Fruit fly (Drosophila melanogaster): ENCODE measurements around the gene CG42337.

Gene CG42337

DNA sequence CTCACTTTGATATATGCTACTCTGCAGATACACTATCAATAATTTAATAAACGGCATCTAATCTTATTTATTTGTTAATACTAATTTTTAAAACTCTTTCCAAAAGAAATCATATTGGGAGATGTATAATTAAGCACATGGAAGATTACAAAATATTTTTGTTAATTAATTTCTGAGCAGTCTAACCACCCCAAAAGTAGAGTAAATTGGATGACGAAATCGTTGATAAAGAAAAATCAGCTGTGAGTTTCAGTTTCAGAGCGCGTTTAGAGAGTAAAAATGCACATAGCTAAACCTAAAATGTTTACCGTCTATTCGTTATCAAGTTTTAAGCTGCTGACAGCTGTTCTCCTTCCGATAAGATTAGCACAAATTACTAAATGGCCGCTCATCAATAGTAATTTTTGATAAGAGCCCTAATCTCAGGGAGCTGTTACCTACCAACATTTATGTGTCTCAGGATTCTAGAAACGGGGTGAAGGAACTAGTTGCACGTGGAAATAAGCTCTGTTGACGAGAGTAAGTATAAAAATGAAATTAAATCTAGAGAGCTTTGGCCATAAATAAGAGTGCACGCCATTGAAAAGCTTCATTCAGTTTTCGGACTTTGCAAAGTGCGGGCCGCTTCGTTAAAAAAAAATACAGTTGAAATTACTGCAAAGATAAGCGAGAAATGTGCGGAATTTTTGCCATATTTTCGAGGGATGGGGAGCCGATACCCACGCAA is 20.5 kb downstream of the CG42337 start, which contains the start of the genes chb and AsnS (continued):
- peak; percentile 91 for TF ChIP-seq ci (GFP tag; IDR thresholded peaks at IDR 0.05)
- TF ChIP-seq Dbx (GFP tag; IDR thresholded peaks at IDR 0.05): peak; percentile 88
- peak; percentile 87 for TF ChIP-seq gce (GFP tag; IDR thresholded peaks at IDR 0.05)
- TF ChIP-seq zfh1 (GFP tag; IDR thresholded peaks at IDR 0.05): peak; percentile 92
- TF ChIP-seq CkIIα-i1 (GFP tag; IDR thresholded peaks at IDR 0.05): peak; percentile 44; the same call in 1 of the 2 replicates
- peak; percentile 81 for TF ChIP-seq CG14050 (GFP tag; IDR thresholded peaks at IDR 0.05)
- TF ChIP-seq pnt (GFP tag; optimal IDR thresholded peaks at IDR 0.05): peak; percentile 51
- peak; percentile 77 for TF ChIP-seq Hand (GFP tag; optimal IDR thresholded peaks at IDR 0.05)
- peak; percentile 86 for TF ChIP-seq Xbp1 (GFP tag; optimal IDR thresholded peaks at IDR 0.05)
- TF ChIP-seq Dp (GFP tag; optimal IDR thresholded peaks at IDR 0.05): no peak
- peak; percentile 79 for TF ChIP-seq trem (tag; optimal IDR thresholded peaks at IDR 0.05)
- peak; percentile 96 for TF ChIP-seq stc (GFP tag; IDR thresholded peaks at IDR 0.05)
- peak; percentile 83 for TF ChIP-seq caup (GFP tag; optimal IDR thresholded peaks at IDR 0.05; ENCODE audit: severe bottlenecking)
- peak; percentile 94 for TF ChIP-seq CG14441 (GFP tag; IDR thresholded peaks at IDR 0.05)
- TF ChIP-seq Awh (GFP tag; IDR thresholded peaks at IDR 0.05): peak; percentile 95
- no peak for TF ChIP-seq sna (GFP tag; IDR thresholded peaks at IDR 0.05; ENCODE audit: partially characterized antibody)
- peak; percentile 91 for TF ChIP-seq H15 (GFP tag; IDR thresholded peaks at IDR 0.05)
- TF ChIP-seq BEAF-32 (GFP tag; optimal IDR thresholded peaks at IDR 0.05): no peak
- peak; percentile 94 for TF ChIP-seq CoRest (tag; optimal IDR thresholded peaks at IDR 0.05)
- TF ChIP-seq CG17802 (tag; optimal IDR thresholded peaks at IDR 0.05): peak; percentile 62
- TF ChIP-seq E2f2 (GFP tag; IDR thresholded peaks at IDR 0.05): peak; percentile 72
- peak; percentile 51 for TF ChIP-seq CG15601 (tag; optimal IDR thresholded peaks at IDR 0.05)
- peak; percentile 75 for TF ChIP-seq CG16815 (GFP tag; optimal IDR thresholded peaks at IDR 0.05)
- TF ChIP-seq Hmr (GFP tag; optimal IDR thresholded peaks at IDR 0.05): peak; percentile 88
- TF ChIP-seq Gsc (GFP tag; IDR thresholded peaks at IDR 0.05): peak; percentile 50
- TF ChIP-seq wek (GFP tag; optimal IDR thresholded peaks at IDR 0.05): no peak
- TF ChIP-seq B-H2 (GFP tag; optimal IDR thresholded peaks at IDR 0.05): no peak
- TF ChIP-seq oc (tag; optimal IDR thresholded peaks at IDR 0.05): peak; percentile 92
- TF ChIP-seq CG3281 (GFP tag; optimal IDR thresholded peaks at IDR 0.05): peak; percentile 89
- peak; percentile 80 for TF ChIP-seq BtbVII (GFP tag; optimal IDR thresholded peaks at IDR 0.05)
- no peak for TF ChIP-seq Dref (GFP tag; IDR thresholded peaks at IDR 0.05)
- TF ChIP-seq so (GFP tag; IDR thresholded peaks at IDR 0.05): peak; percentile 87
- TF ChIP-seq CG7839 (tag; optimal IDR thresholded peaks at IDR 0.05): peak; percentile 93
- no peak for TF ChIP-seq stwl (tag; optimal IDR thresholded peaks at IDR 0.05)
- peak; percentile 80 for TF ChIP-seq dimm (GFP tag; IDR thresholded peaks at IDR 0.05)
- peak; percentile 50 for TF ChIP-seq gro (GFP tag; optimal IDR thresholded peaks at IDR 0.05)
- TF ChIP-seq ERR (GFP tag; optimal IDR thresholded peaks at IDR 0.05): peak; percentile 36
- no peak for TF ChIP-seq cg (GFP tag; optimal IDR thresholded peaks at IDR 0.05)
- peak; percentile 89 for TF ChIP-seq esg (GFP tag; conservative IDR thresholded peaks at IDR 0.05)
- peak; percentile 96 for TF ChIP-seq CG32532 (GFP tag; IDR thresholded peaks at IDR 0.05)

DNA sequence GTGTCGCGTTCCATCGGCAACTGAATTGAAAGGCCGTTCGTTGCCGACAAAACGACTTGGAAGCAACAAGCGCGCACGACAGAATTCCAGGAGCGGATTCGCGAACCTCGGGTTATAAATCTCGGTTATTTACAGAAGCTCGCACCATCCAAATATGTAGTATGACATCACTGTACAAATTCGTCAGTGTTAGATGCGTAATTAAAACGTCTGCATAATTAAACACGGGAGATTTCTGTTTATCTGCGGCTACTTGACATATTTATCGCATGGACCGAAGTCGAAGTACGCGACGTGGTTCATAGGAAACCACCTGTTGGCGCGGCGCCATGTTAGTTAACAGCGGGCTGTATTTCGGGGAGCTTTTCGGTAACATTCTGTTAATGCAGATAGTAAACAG is 21.3 kb downstream of the CG42337 start, which contains the start of gene Ac78C:
Gene Ac78C, minus strand, starts transcription at position 26 of the 400 bp plus-strand sequence.
- TF ChIP-seq pita (GFP tag; optimal IDR thresholded peaks at IDR 0.05): no peak
- TF ChIP-seq Taf1 (GFP tag; IDR thresholded peaks at IDR 0.05): peak; percentile 84
- peak; percentile 46 for TF ChIP-seq Hmx (GFP tag; optimal IDR thresholded peaks at IDR 0.05)
- peak; percentile 51 for TF ChIP-seq da (GFP tag; optimal IDR thresholded peaks at IDR 0.05)
- no peak for TF ChIP-seq CG15073 (GFP tag; optimal IDR thresholded peaks at IDR 0.05)
- no peak for TF ChIP-seq Kr (GFP tag; optimal IDR thresholded peaks at IDR 0.05)
- TF ChIP-seq z (GFP tag; IDR thresholded peaks at IDR 0.05): no peak
- peak; percentile 77 for TF ChIP-seq CG32767 (GFP tag; IDR thresholded peaks at IDR 0.05)
- peak; percentile 81 for TF ChIP-seq Bgb (GFP tag; IDR thresholded peaks at IDR 0.05; ENCODE audit: partially characterized antibody)
- peak; percentile 37 for TF ChIP-seq CG7271 (tag; optimal IDR thresholded peaks at IDR 0.05)
- TF ChIP-seq HLH3B (GFP tag; IDR thresholded peaks at IDR 0.05): peak; percentile 90
- TF ChIP-seq CG13775 (GFP tag; optimal IDR thresholded peaks at IDR 0.05): peak; percentile 51

All from whole organism, embryonic.